Fruit fly (Drosophila melanogaster): ENCODE results near the gene CG10561.

Gene CG10561

dm6 chr2L:19158679-19159551 is 44.7 kb downstream of the CG10561 start (continued):
- no peak for TF ChIP-seq CG10321 (GFP tag; IDR thresholded peaks at IDR 0.05)
- TF ChIP-seq CG13894 (tag; optimal IDR thresholded peaks at IDR 0.05), result no peak
- TF ChIP-seq CG12299 (tag; optimal IDR thresholded peaks at IDR 0.05), result peak; percentile 7
- no peak for TF ChIP-seq CG6272 (GFP tag; IDR thresholded peaks at IDR 0.05)
- 0 out of 2 replicates have a peak, but pooled peaks have one; percentile 20 for TF ChIP-seq Rx (GFP tag; IDR thresholded peaks at IDR 0.05)
- TF ChIP-seq CG9437 (GFP tag; optimal IDR thresholded peaks at IDR 0.05), result peak; percentile 1
- TF ChIP-seq org-1 (GFP tag; optimal IDR thresholded peaks at IDR 0.05), result peak; percentile 23
- TF ChIP-seq wek (GFP tag; optimal IDR thresholded peaks at IDR 0.05), result peak; percentile 16
- peak; percentile 34 for TF ChIP-seq CG10654 (GFP tag; optimal IDR thresholded peaks at IDR 0.05)
- no peak for TF ChIP-seq CG32767 (GFP tag; IDR thresholded peaks at IDR 0.05)
- no peak for TF ChIP-seq luna (GFP tag; optimal IDR thresholded peaks at IDR 0.05)
- no peak for TF ChIP-seq inv (GFP tag; IDR thresholded peaks at IDR 0.05; ENCODE audit: partially characterized antibody)
- peak; percentile 69 for TF ChIP-seq CG4360 (GFP tag; IDR thresholded peaks at IDR 0.05)
- TF ChIP-seq CG11696 (GFP tag; IDR thresholded peaks at IDR 0.05), result no peak
- no peak for TF ChIP-seq CG2129 (GFP tag; IDR thresholded peaks at IDR 0.05; ENCODE audit: partially characterized antibody)
- TF ChIP-seq ab (GFP tag; optimal IDR thresholded peaks at IDR 0.05), result no peak
- TF ChIP-seq CG13123 (GFP tag; optimal IDR thresholded peaks at IDR 0.05), result no peak
- TF ChIP-seq slp2 (GFP tag; optimal IDR thresholded peaks at IDR 0.05), result no peak
- TF ChIP-seq Ada2b (GFP tag; IDR thresholded peaks at IDR 0.05), result peak; percentile 28; the same call in 1 of the 2 replicates
- TF ChIP-seq CG3065 (GFP tag; optimal IDR thresholded peaks at IDR 0.05), result no peak
- TF ChIP-seq fd102C (GFP tag; optimal IDR thresholded peaks at IDR 0.05), result no peak
- TF ChIP-seq CG42726 (GFP tag; IDR thresholded peaks at IDR 0.05; ENCODE audit: partially characterized antibody), result no peak
- peak; percentile 48 for TF ChIP-seq mam (GFP tag; optimal IDR thresholded peaks at IDR 0.05)
- peak; percentile 7 for TF ChIP-seq Myb (GFP tag; optimal IDR thresholded peaks at IDR 0.05)
- peak; percentile 9; the same call in 1 of the 3 replicates for TF ChIP-seq knrl (GFP tag; IDR thresholded peaks at IDR 0.05; ENCODE audit: partially characterized antibody)
- no peak for TF ChIP-seq btn (GFP tag; optimal IDR thresholded peaks at IDR 0.05)
- TF ChIP-seq pita (GFP tag; optimal IDR thresholded peaks at IDR 0.05), result no peak
- no peak for TF ChIP-seq CTCF (GFP tag; optimal IDR thresholded peaks at IDR 0.05)
- peak; percentile 24 for TF ChIP-seq bcd (GFP tag; optimal IDR thresholded peaks at IDR 0.05)
- TF ChIP-seq pho (GFP tag; optimal IDR thresholded peaks at IDR 0.05), result peak; percentile 0
- no peak for TF ChIP-seq CG8478 (optimal IDR thresholded peaks at IDR 0.05)
- TF ChIP-seq Sox100B (GFP tag; optimal IDR thresholded peaks at IDR 0.05), result peak; percentile 32
- no peak for TF ChIP-seq E2f1 (GFP tag; IDR thresholded peaks at IDR 0.05)
- TF ChIP-seq CG11456 (GFP tag; IDR thresholded peaks at IDR 0.05), result no peak
- no peak for TF ChIP-seq Dip2 (GFP tag; IDR thresholded peaks at IDR 0.05)
- TF ChIP-seq D (optimal IDR thresholded peaks at IDR 0.05), result peak; percentile 82
- peak; percentile 13 for TF ChIP-seq D (GFP tag; optimal IDR thresholded peaks at IDR 0.05)
- peak; percentile 46 for TF ChIP-seq CG33557 (GFP tag; optimal IDR thresholded peaks at IDR 0.05)
- peak; percentile 19 for TF ChIP-seq CG5180 (GFP tag; optimal IDR thresholded peaks at IDR 0.05)
- peak; percentile 46 for TF ChIP-seq fd96Cb (tag; optimal IDR thresholded peaks at IDR 0.05)
- no peak for TF ChIP-seq pzg (GFP tag; optimal IDR thresholded peaks at IDR 0.05)
- TF ChIP-seq Bteb2 (GFP tag; optimal IDR thresholded peaks at IDR 0.05), result no peak
- peak; percentile 36 for TF ChIP-seq HLH54F (GFP tag; optimal IDR thresholded peaks at IDR 0.05)
- no peak for TF ChIP-seq CG17802 (tag; optimal IDR thresholded peaks at IDR 0.05)
- peak; percentile 60 for TF ChIP-seq CG4424 (GFP tag; optimal IDR thresholded peaks at IDR 0.05)
- no peak for TF ChIP-seq crc (GFP tag; optimal IDR thresholded peaks at IDR 0.05)
- TF ChIP-seq Hey (tag; optimal IDR thresholded peaks at IDR 0.05), result no peak
- TF ChIP-seq CG15601 (tag; optimal IDR thresholded peaks at IDR 0.05), result peak; percentile 13
- 0 out of 2 replicates have a peak, but pooled peaks have one; percentile 12 for TF ChIP-seq klu (GFP tag; IDR thresholded peaks at IDR 0.05)
- no peak for TF ChIP-seq Sry-β (GFP tag; optimal IDR thresholded peaks at IDR 0.05)

Data from whole organism, embryonic.